ENCODE assay signal across 2 fruit fly cellular contexts in the genomic region with DNA sequence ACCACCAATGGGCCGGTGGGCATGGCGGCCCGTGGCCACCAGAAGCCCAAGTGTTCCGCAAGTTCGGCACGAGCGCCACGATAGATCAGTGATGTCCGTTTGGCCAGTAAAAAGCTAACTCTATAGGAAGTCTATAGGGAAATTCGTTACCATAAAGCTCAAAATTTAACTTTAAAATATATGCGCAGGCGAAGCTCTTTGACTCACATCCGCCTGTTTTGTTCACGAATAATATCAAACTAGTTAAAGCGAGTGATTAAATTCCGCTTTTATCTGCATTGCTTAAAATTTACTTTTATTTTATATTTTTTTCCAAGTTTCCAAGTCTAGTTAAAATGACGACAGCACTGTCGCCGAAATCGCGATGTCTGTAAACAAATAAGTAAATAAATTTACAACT.
TF ChIP-seq lines count a peak whose summit lies in the region.

No protein-coding gene starts in this region.

TF ChIP-seq in whole organism, embryonic, 481 proteins besides CTCF, POLR2A, EP300 and RAD21 (continued from another document):
- TF ChIP-seq MESR4 (GFP tag; optimal IDR thresholded peaks at IDR 0.05; lab: Kevin White, UChicago) (no peak), sens (GFP tag; lab: Kevin White, UChicago) (peak; percentile 44), Drgx (GFP tag; IDR thresholded peaks at IDR 0.05; lab: Robert Waterston, UW) (peak; percentile 25; the same call in 1 of the 2 replicates), twi (tag; optimal IDR thresholded peaks at IDR 0.05; lab: Kevin White, UChicago) (no peak), Ravus (GFP tag; IDR thresholded peaks at IDR 0.05; lab: Robert Waterston, UW) (no peak), Hsf (GFP tag; optimal IDR thresholded peaks at IDR 0.05; lab: Kevin White, UChicago) (no peak), unpg (GFP tag; optimal IDR thresholded peaks at IDR 0.05; lab: Kevin White, UChicago) (peak; percentile 3), dan (GFP tag; IDR thresholded peaks at IDR 0.05; lab: Robert Waterston, UW) (no peak), row (GFP tag; IDR thresholded peaks at IDR 0.05; lab: Robert Waterston, UW) (peak; percentile 29; the same call in 1 of the 3 replicates), bab2 (GFP tag; optimal IDR thresholded peaks at IDR 0.05; lab: Kevin White, UChicago) (no peak), slou (GFP tag; optimal IDR thresholded peaks at IDR 0.05; lab: Kevin White, UChicago) (no peak), gem (tag; optimal IDR thresholded peaks at IDR 0.05; lab: Kevin White, UChicago) (peak; percentile 35), CG7987 (GFP tag; optimal IDR thresholded peaks at IDR 0.05; lab: Kevin White, UChicago) (no peak), CG13624 (GFP tag; optimal IDR thresholded peaks at IDR 0.05; lab: Kevin White, UChicago) (no peak), Ada2b (GFP tag; IDR thresholded peaks at IDR 0.05; lab: Robert Waterston, UW) (no peak), dysf (GFP tag; IDR thresholded peaks at IDR 0.05; lab: Robert Waterston, UW) (no peak), Sry-β (GFP tag; optimal IDR thresholded peaks at IDR 0.05; lab: Kevin White, UChicago) (peak; percentile 44)

TF ChIP-seq in whole organism, prepupa, 60 proteins besides CTCF, POLR2A, EP300 and RAD21 (continued from another document):
- TF ChIP-seq CG7368 (GFP tag; optimal IDR thresholded peaks at IDR 0.05; lab: Kevin White, UChicago), result no peak
- peak; percentile 85 for TF ChIP-seq CG32006 (GFP tag; optimal IDR thresholded peaks at IDR 0.05; lab: Kevin White, UChicago)
- TF ChIP-seq Lpt (GFP tag; optimal IDR thresholded peaks at IDR 0.05; lab: Kevin White, UChicago), result peak; percentile 30
- TF ChIP-seq CG1621 (tag; optimal IDR thresholded peaks at IDR 0.05; lab: Kevin White, UChicago), result no peak
- TF ChIP-seq Gug (GFP tag; IDR thresholded peaks at IDR 0.05; lab: Robert Waterston, UW), result 0 out of 2 replicates have a peak, but pooled peaks have one; percentile 14
- TF ChIP-seq Sox15 (GFP tag; optimal IDR thresholded peaks at IDR 0.05; lab: Kevin White, UChicago), result peak; percentile 30
- no peak for TF ChIP-seq dsx (GFP tag; optimal IDR thresholded peaks at IDR 0.05; lab: Kevin White, UChicago; ENCODE audit: poor library complexity, severe bottlenecking)
- peak; percentile 59 for TF ChIP-seq esn (GFP tag; optimal IDR thresholded peaks at IDR 0.05; lab: Kevin White, UChicago)
- TF ChIP-seq svp (GFP tag; lab: Kevin White, UChicago), result peak; percentile 75
- peak; percentile 56 for TF ChIP-seq cyc (GFP tag; optimal IDR thresholded peaks at IDR 0.05; lab: Kevin White, UChicago)
- peak; percentile 58 for TF ChIP-seq dac (GFP tag; optimal IDR thresholded peaks at IDR 0.05; lab: Kevin White, UChicago)
- peak; percentile 48 for TF ChIP-seq CG3919 (GFP tag; optimal IDR thresholded peaks at IDR 0.05; lab: Kevin White, UChicago)
- TF ChIP-seq acj6 (GFP tag; optimal IDR thresholded peaks at IDR 0.05; lab: Kevin White, UChicago), result peak; percentile 55
- no peak for TF ChIP-seq ss (GFP tag; optimal IDR thresholded peaks at IDR 0.05; lab: Kevin White, UChicago)
- peak; percentile 34; the same call in 1 of the 2 replicates for TF ChIP-seq CG11294 (GFP tag; IDR thresholded peaks at IDR 0.05; lab: Robert Waterston, UW)
- no peak for TF ChIP-seq Eip93F (GFP tag; optimal IDR thresholded peaks at IDR 0.05; lab: Kevin White, UChicago)
- peak; percentile 57 for TF ChIP-seq Sox102F (GFP tag; optimal IDR thresholded peaks at IDR 0.05; lab: Kevin White, UChicago)
- TF ChIP-seq Blimp-1 (GFP tag; optimal IDR thresholded peaks at IDR 0.05; lab: Kevin White, UChicago), result no peak
- peak in 1 of 2 experiments; percentile 54 for TF ChIP-seq salr (GFP tag; optimal IDR thresholded peaks at IDR 0.05; lab: Kevin White, UChicago)
- peak; percentile 14 for TF ChIP-seq Sox14 (GFP tag; optimal IDR thresholded peaks at IDR 0.05; lab: Kevin White, UChicago)
- TF ChIP-seq spab (GFP tag; optimal IDR thresholded peaks at IDR 0.05; lab: Kevin White, UChicago), result no peak
- no peak for TF ChIP-seq CG16779 (tag; optimal IDR thresholded peaks at IDR 0.05; lab: Kevin White, UChicago)
- no peak for TF ChIP-seq fd59A (GFP tag; optimal IDR thresholded peaks at IDR 0.05; lab: Kevin White, UChicago)
- peak; percentile 26 for TF ChIP-seq CG10669 (GFP tag; optimal IDR thresholded peaks at IDR 0.05; lab: Kevin White, UChicago)
- TF ChIP-seq net (GFP tag; optimal IDR thresholded peaks at IDR 0.05; lab: Kevin White, UChicago), result no peak
- TF ChIP-seq CG6808 (GFP tag; optimal IDR thresholded peaks at IDR 0.05; lab: Kevin White, UChicago), result peak; percentile 22
- TF ChIP-seq CG9139 (GFP tag; optimal IDR thresholded peaks at IDR 0.05; lab: Kevin White, UChicago), result no peak
- no peak for TF ChIP-seq CG11762 (GFP tag; optimal IDR thresholded peaks at IDR 0.05; lab: Kevin White, UChicago; ENCODE audit: insufficient read depth)
- TF ChIP-seq achi (GFP tag; optimal IDR thresholded peaks at IDR 0.05; lab: Kevin White, UChicago), result peak; percentile 50
- TF ChIP-seq Ets96B (tag; optimal IDR thresholded peaks at IDR 0.05; lab: Kevin White, UChicago), result peak; percentile 40
- no peak for TF ChIP-seq fd85E (GFP tag; optimal IDR thresholded peaks at IDR 0.05; lab: Kevin White, UChicago)
- TF ChIP-seq CG8119 (GFP tag; IDR thresholded peaks at IDR 0.05; lab: Robert Waterston, UW), result peak; percentile 74
- TF ChIP-seq CG15336 (GFP tag; IDR thresholded peaks at IDR 0.05; lab: Robert Waterston, UW), result peak; percentile 74
- TF ChIP-seq CG6163 (GFP tag; IDR thresholded peaks at IDR 0.05; lab: Robert Waterston, UW), result peak; percentile 33; the same call in 1 of the 3 replicates
- peak; percentile 12 for TF ChIP-seq Ets21C (GFP tag; optimal IDR thresholded peaks at IDR 0.05; lab: Kevin White, UChicago)
- TF ChIP-seq Hr39 (GFP tag; optimal IDR thresholded peaks at IDR 0.05; lab: Kevin White, UChicago), result peak; percentile 42
- TF ChIP-seq CG8319 (GFP tag; optimal IDR thresholded peaks at IDR 0.05; lab: Kevin White, UChicago), result no peak
TF ChIP-seq in whole organism, prepupa: peak in this region for 40.
